Fruit fly (Drosophila melanogaster): ENCODE measurements around the gene trv.

Gene trv

DNA sequence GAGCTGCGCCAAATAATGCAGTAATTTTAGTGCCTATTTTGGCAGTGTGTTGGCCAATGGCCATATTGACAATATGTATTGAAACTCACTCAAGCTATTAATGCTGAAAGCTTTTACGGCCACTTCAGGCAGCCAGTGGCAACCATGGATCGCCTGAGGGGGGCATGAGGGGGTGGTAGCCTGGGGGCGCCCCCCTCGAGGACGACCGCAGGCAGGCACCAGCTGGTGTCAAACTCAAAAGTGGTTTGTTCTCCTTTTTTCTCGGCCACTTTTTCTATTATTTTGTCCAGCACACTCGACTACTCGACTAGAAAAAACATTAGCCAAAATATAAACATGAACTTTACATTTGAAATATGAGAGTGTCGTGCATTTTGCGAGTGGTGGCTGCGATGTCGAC, 6.6 kb upstream of the trv start:
- TF ChIP-seq Dfd (GFP tag; optimal IDR thresholded peaks at IDR 0.05) (peak; percentile 96), dl (GFP tag; optimal IDR thresholded peaks at IDR 0.05; ENCODE audit: insufficient read depth in 1 of 2, partially characterized antibody in 2 of 2) (no peak)

DNA sequence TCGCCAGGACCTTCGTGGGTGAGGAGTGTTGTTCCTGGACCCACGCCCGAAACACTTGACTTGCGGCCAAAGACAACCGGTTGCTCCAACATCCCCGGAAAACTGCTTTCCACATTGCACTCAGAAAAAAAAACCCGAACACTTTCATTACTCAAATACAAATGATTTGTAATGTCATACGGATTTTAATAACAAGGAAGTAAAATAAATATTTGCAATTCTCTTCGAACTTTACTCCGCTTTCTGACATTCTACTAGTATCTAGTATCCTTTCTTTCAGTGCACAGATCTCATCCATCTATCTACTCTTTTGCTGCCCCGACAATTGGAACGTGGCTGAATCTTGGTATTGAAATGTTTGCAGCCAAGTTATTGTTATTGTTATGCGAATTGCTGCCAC, 5.8 kb upstream of the trv start:
- no peak for TF ChIP-seq Abd-B (GFP tag; optimal IDR thresholded peaks at IDR 0.05)
- no peak for TF ChIP-seq tai (GFP tag; optimal IDR thresholded peaks at IDR 0.05)
- no peak for TF ChIP-seq GATAd (GFP tag; optimal IDR thresholded peaks at IDR 0.05)
- TF ChIP-seq Sp1 (GFP tag; optimal IDR thresholded peaks at IDR 0.05): no peak
- no peak for TF ChIP-seq CrebA (GFP tag; optimal IDR thresholded peaks at IDR 0.05; ENCODE audit: borderline replicate concordance)
- TF ChIP-seq woc (GFP tag; optimal IDR thresholded peaks at IDR 0.05): no peak
- TF ChIP-seq Mio (GFP tag; optimal IDR thresholded peaks at IDR 0.05): no peak
- TF ChIP-seq Jra (GFP tag; optimal IDR thresholded peaks at IDR 0.05): no peak
- TF ChIP-seq fru (GFP tag; optimal IDR thresholded peaks at IDR 0.05): no peak
- TF ChIP-seq Hr78 (GFP tag; optimal IDR thresholded peaks at IDR 0.05): no peak
- TF ChIP-seq Dif (GFP tag; optimal IDR thresholded peaks at IDR 0.05; ENCODE audit: partially characterized antibody): no peak
- no peak for TF ChIP-seq Vsx2 (GFP tag; optimal IDR thresholded peaks at IDR 0.05; ENCODE audit: partially characterized antibody)
- TF ChIP-seq pan (optimal IDR thresholded peaks at IDR 0.05): no peak
- TF ChIP-seq Rel (GFP tag; optimal IDR thresholded peaks at IDR 0.05): no peak
- TF ChIP-seq Rel (tag; optimal IDR thresholded peaks at IDR 0.05): no peak

- no peak for TF ChIP-seq lola (GFP tag; optimal IDR thresholded peaks at IDR 0.05)
- TF ChIP-seq h (GFP tag; optimal IDR thresholded peaks at IDR 0.05): peak; percentile 36
- no peak for TF ChIP-seq sage (GFP tag; optimal IDR thresholded peaks at IDR 0.05)
- no peak for TF ChIP-seq Hnf4 (GFP tag; optimal IDR thresholded peaks at IDR 0.05)
- TF ChIP-seq rgr (GFP tag; optimal IDR thresholded peaks at IDR 0.05): peak; percentile 18
- peak in 1 of 2 experiments; percentile 38 for TF ChIP-seq foxo (GFP tag; optimal IDR thresholded peaks at IDR 0.05)
- no peak for TF ChIP-seq N (GFP tag; optimal IDR thresholded peaks at IDR 0.05)
- no peak for TF ChIP-seq Hr83 (GFP tag; optimal IDR thresholded peaks at IDR 0.05; ENCODE audit: poor library complexity, severe bottlenecking)
- TF ChIP-seq brk (GFP tag; optimal IDR thresholded peaks at IDR 0.05): no peak
- peak; percentile 2 for TF ChIP-seq dmrt93B (GFP tag; optimal IDR thresholded peaks at IDR 0.05)
- no peak for TF ChIP-seq Vsx2 (GFP tag; optimal IDR thresholded peaks at IDR 0.05; ENCODE audit: partially characterized antibody)
- no peak for TF ChIP-seq Dif (GFP tag; optimal IDR thresholded peaks at IDR 0.05; ENCODE audit: partially characterized antibody)
- no peak for TF ChIP-seq woc (GFP tag; optimal IDR thresholded peaks at IDR 0.05)
- no peak for TF ChIP-seq Abd-B (GFP tag; optimal IDR thresholded peaks at IDR 0.05)
- no peak for TF ChIP-seq pan (optimal IDR thresholded peaks at IDR 0.05)
- peak; percentile 13 for TF ChIP-seq HLH106 (tag; optimal IDR thresholded peaks at IDR 0.05)
- TF ChIP-seq sv (GFP tag; optimal IDR thresholded peaks at IDR 0.05): no peak
- no peak for TF ChIP-seq Jra (GFP tag; optimal IDR thresholded peaks at IDR 0.05)
- TF ChIP-seq psq (GFP tag; optimal IDR thresholded peaks at IDR 0.05): no peak
- TF ChIP-seq usp (GFP tag; optimal IDR thresholded peaks at IDR 0.05): no peak
- TF ChIP-seq Hr78 (GFP tag; optimal IDR thresholded peaks at IDR 0.05): no peak
- TF ChIP-seq CrebA (GFP tag; optimal IDR thresholded peaks at IDR 0.05; ENCODE audit: borderline replicate concordance): no peak
- no peak for TF ChIP-seq tai (GFP tag; optimal IDR thresholded peaks at IDR 0.05)
- no peak for TF ChIP-seq Rel (GFP tag; optimal IDR thresholded peaks at IDR 0.05)
- no peak for TF ChIP-seq Rel (tag; optimal IDR thresholded peaks at IDR 0.05)
- no peak for TF ChIP-seq Mio (GFP tag; optimal IDR thresholded peaks at IDR 0.05)
- TF ChIP-seq Sp1 (GFP tag; optimal IDR thresholded peaks at IDR 0.05): peak; percentile 37
- TF ChIP-seq dl (GFP tag; optimal IDR thresholded peaks at IDR 0.05; ENCODE audit: insufficient read depth in 1 of 2, partially characterized antibody in 2 of 2): no peak
- TF ChIP-seq ey (GFP tag; optimal IDR thresholded peaks at IDR 0.05): peak; percentile 45
- peak; percentile 29 for TF ChIP-seq fru (GFP tag; optimal IDR thresholded peaks at IDR 0.05)
- TF ChIP-seq Myc (optimal IDR thresholded peaks at IDR 0.05): no peak
- TF ChIP-seq jim (GFP tag; optimal IDR thresholded peaks at IDR 0.05): no peak
- TF ChIP-seq br (GFP tag; optimal IDR thresholded peaks at IDR 0.05): no peak
- no peak for TF ChIP-seq CG9705 (GFP tag; optimal IDR thresholded peaks at IDR 0.05)
Observed at dm6 chr3R:28025239-28025900, 1.0 kb upstream of the trv start.

All from whole organism, wandering third instar larva.